Worm (Caenorhabditis elegans) whole organism, L1 larva: ENCODE results near the gene F23F1.2.

Source experiments
- C04F5.9 ChIP-seq: sonication (generic microtip); optimal IDR thresholded peaks from 2 replicates; lab custom pipeline; 2016; ENCODE audit warnings: missing genetic modification characterization, missing compliant biosample characterization
- Y116A8C.19 ChIP-seq: sonication (generic microtip); optimal IDR thresholded peaks from 2 replicates; lab custom pipeline; 2016; ENCODE audit warnings: missing compliant biosample characterization, missing genetic modification characterization, borderline replicate concordance
- aly-2 ChIP-seq: fragments of 150-350 bp; optimal IDR thresholded peaks from 2 replicates; lab custom pipeline; 2014; ENCODE audit warnings: missing biosample characterization, missing genetic modification characterization
- ama-1 ChIP-seq: fragments of 150-350 bp; optimal IDR thresholded peaks from 2 replicates; lab custom pipeline; 2014
- blmp-1 ChIP-seq: fragments of 150-350 bp; optimal IDR thresholded peaks from 2 replicates; lab custom pipeline; 2014; ENCODE audit warnings: missing biosample characterization, missing genetic modification characterization
- ceh-63 ChIP-seq: fragments of 200-800 bp; sonication (Bioruptor generic); optimal IDR thresholded peaks from 2 replicates; lab custom pipeline; 2018; ENCODE audit warnings: mild to moderate bottlenecking, missing genetic modification characterization, missing compliant biosample characterization
- ceh-82 ChIP-seq, 3 experiments: fragments of 150-350 bp in 1 of 3; sonication (generic microtip) in 2 of 3; optimal IDR thresholded peaks; 2 replicates each; lab custom pipeline; 2014 to 2017; ENCODE audit warnings: missing biosample characterization in 3 of 3, missing genetic modification characterization in 3 of 3
- ceh-88 ChIP-seq: fragments of 200-800 bp; sonication (Bioruptor generic); IDR thresholded peaks from 2 replicates; pipeline ENCODE4 v1.3.6; 2022; ENCODE audit warnings: missing genetic modification characterization, missing compliant biosample characterization
- ces-1 ChIP-seq: fragments of 150-350 bp; optimal IDR thresholded peaks from 2 replicates; lab custom pipeline; 2014; ENCODE audit warnings: missing biosample characterization, missing genetic modification reagents, missing genetic modification characterization
- dsc-1 ChIP-seq: sonication (generic microtip); optimal IDR thresholded peaks from 2 replicates; lab custom pipeline; 2016; ENCODE audit warnings: mild to moderate bottlenecking, missing genetic modification characterization, missing compliant biosample characterization
- efl-1 ChIP-seq, 4 experiments: fragments of 150-350 bp; optimal IDR thresholded peaks in 3 of 4; peaks in 1 of 4; 1 replicate in 1 of 4; 2 replicates in 3 of 4; lab custom pipeline; 2014; ENCODE audit warnings: missing biosample characterization in 2 of 4, missing genetic modification characterization in 2 of 4, missing genetic modification reagents in 2 of 4
- egl-27 ChIP-seq, 2 experiments: fragments of 150-350 bp in 1 of 2; sonication (generic microtip); optimal IDR thresholded peaks; 3 replicates each; lab custom pipeline; 2017 to 2018; ENCODE audit warnings: missing biosample characterization in 2 of 2, missing genetic modification characterization in 2 of 2, missing genetic modification reagents in 2 of 2
- elt-2 ChIP-seq: sonication (generic microtip); optimal IDR thresholded peaks from 2 replicates; lab custom pipeline; 2016; ENCODE audit warnings: missing genetic modification characterization, mild to moderate bottlenecking, inconsistent platforms, missing compliant biosample characterization, missing genetic modification reagents
- elt-3 ChIP-seq, 6 experiments: fragments of 150-350 bp in 1 of 6; sonication (generic microtip); optimal IDR thresholded peaks; 2 replicates each; lab custom pipeline; 2017 to 2018; ENCODE audit warnings: missing biosample characterization in 6 of 6, missing genetic modification characterization in 6 of 6, inconsistent platforms in 1 of 6
- fkh-10 ChIP-seq: sonication (generic microtip); optimal IDR thresholded peaks from 2 replicates; lab custom pipeline; 2017; ENCODE audit warnings: missing biosample characterization, missing genetic modification reagents, missing genetic modification characterization
- fkh-4 ChIP-seq: sonication (generic microtip); optimal IDR thresholded peaks from 2 replicates; lab custom pipeline; 2016; ENCODE audit warnings: missing compliant biosample characterization, missing genetic modification characterization, borderline replicate concordance
- fkh-8 ChIP-seq: sonication (generic microtip); optimal IDR thresholded peaks from 2 replicates; lab custom pipeline; 2016; ENCODE audit warnings: mild to moderate bottlenecking, missing genetic modification characterization, missing compliant biosample characterization
- fos-1 ChIP-seq: fragments of 150-350 bp; optimal IDR thresholded peaks from 2 replicates; lab custom pipeline; 2014; ENCODE audit warnings: missing biosample characterization, missing genetic modification characterization
- grh-1 ChIP-seq: fragments of 200-800 bp; sonication (Bioruptor generic); IDR thresholded peaks from 2 replicates; pipeline ENCODE4 v1.3.6; 2022; ENCODE audit warnings: missing genetic modification reagents, missing genetic modification characterization, missing compliant biosample characterization
- hlh-17 ChIP-seq: fragments of 200-800 bp; sonication (Bioruptor generic); optimal IDR thresholded peaks from 2 replicates; lab custom pipeline; 2018; ENCODE audit warnings: missing genetic modification characterization, mild to moderate bottlenecking, missing compliant biosample characterization, moderate library complexity, borderline replicate concordance
- hlh-4 ChIP-seq: sonication (generic microtip); optimal IDR thresholded peaks from 2 replicates; lab custom pipeline; 2016; ENCODE audit warnings: mild to moderate bottlenecking, missing genetic modification characterization, missing compliant biosample characterization
- irx-1 ChIP-seq: sonication (generic microtip); optimal IDR thresholded peaks from 2 replicates; lab custom pipeline; 2016; ENCODE audit warnings: missing genetic modification characterization, missing compliant biosample characterization
- lin-14 ChIP-seq: fragments of 200-800 bp; sonication (Bioruptor generic); optimal IDR thresholded peaks from 2 replicates; lab custom pipeline; 2018; ENCODE audit warnings: mild to moderate bottlenecking, missing genetic modification characterization, moderate library complexity, missing compliant biosample characterization
- lin-35 ChIP-seq, 2 experiments: fragments of 150-350 bp; optimal IDR thresholded peaks; 2 replicates each; lab custom pipeline; 2014; ENCODE audit warnings: missing biosample characterization in 2 of 2, missing genetic modification characterization in 2 of 2, missing genetic modification reagents in 2 of 2
- lin-39 ChIP-seq: fragments of 150-350 bp; optimal IDR thresholded peaks from 2 replicates; lab custom pipeline; 2014; ENCODE audit warnings: missing biosample characterization, missing genetic modification reagents, missing genetic modification characterization
- nhr-11 ChIP-seq: fragments of 150-350 bp; optimal IDR thresholded peaks from 2 replicates; lab custom pipeline; 2014; ENCODE audit warnings: missing biosample characterization, missing genetic modification characterization
- nhr-12 ChIP-seq: sonication (generic microtip); optimal IDR thresholded peaks from 2 replicates; lab custom pipeline; 2017; ENCODE audit warnings: missing biosample characterization, missing genetic modification characterization
- nhr-19 ChIP-seq: fragments of 200-800 bp; sonication (Bioruptor generic); conservative IDR thresholded peaks from 2 replicates; pipeline ENCODE4 v1.3.6; 2022; ENCODE audit warnings: missing genetic modification characterization, missing compliant biosample characterization
- nhr-237 ChIP-seq: fragments of 150-350 bp; optimal IDR thresholded peaks from 2 replicates; lab custom pipeline; 2014; ENCODE audit warnings: missing biosample characterization, missing genetic modification characterization
- nhr-47 ChIP-seq: sonication (generic microtip); optimal IDR thresholded peaks from 2 replicates; lab custom pipeline; 2016; ENCODE audit warnings: mild to moderate bottlenecking, missing genetic modification characterization, moderate library complexity, missing compliant biosample characterization
- nhr-76 ChIP-seq: sonication (generic microtip); optimal IDR thresholded peaks from 2 replicates; lab custom pipeline; 2017; ENCODE audit warnings: missing biosample characterization, missing genetic modification characterization
- nhr-77 ChIP-seq: fragments of 150-350 bp; optimal IDR thresholded peaks from 2 replicates; lab custom pipeline; 2014; ENCODE audit warnings: missing biosample characterization, missing genetic modification characterization
- nhr-85 ChIP-seq: sonication (generic microtip); peaks from one replicate; lab custom pipeline; 2016; ENCODE audit warnings: missing genetic modification characterization, inconsistent platforms, missing compliant biosample characterization
- rnt-1 ChIP-seq: sonication (generic microtip); optimal IDR thresholded peaks from 2 replicates; lab custom pipeline; 2016; ENCODE audit warnings: mild to moderate bottlenecking, missing genetic modification characterization, moderate library complexity, missing compliant biosample characterization
- skn-1 ChIP-seq: fragments of 150-350 bp; optimal IDR thresholded peaks from 2 replicates; lab custom pipeline; 2014; ENCODE audit warnings: missing biosample characterization, missing genetic modification characterization
- snu-23 ChIP-seq: sonication (generic microtip); optimal IDR thresholded peaks from 2 replicates; lab custom pipeline; 2016; ENCODE audit warnings: missing genetic modification characterization, missing compliant biosample characterization
- sox-4 ChIP-seq: sonication (generic microtip); optimal IDR thresholded peaks from 2 replicates; lab custom pipeline; 2016; ENCODE audit warnings: missing genetic modification characterization, missing compliant biosample characterization
- swsn-7 ChIP-seq: sonication (generic microtip); optimal IDR thresholded peaks from 2 replicates; lab custom pipeline; 2016; ENCODE audit warnings: missing genetic modification characterization, missing compliant biosample characterization
- tbx-2 ChIP-seq: sonication (generic microtip); optimal IDR thresholded peaks from 2 replicates; lab custom pipeline; 2016; ENCODE audit warnings: missing genetic modification characterization, missing compliant biosample characterization
- unc-30 ChIP-seq: sonication (generic microtip); optimal IDR thresholded peaks from 2 replicates; lab custom pipeline; 2017; ENCODE audit warnings: missing biosample characterization, missing genetic modification characterization
- unc-86 ChIP-seq: sonication (generic microtip); optimal IDR thresholded peaks from 2 replicates; lab custom pipeline; 2016; ENCODE audit warnings: missing genetic modification characterization, missing compliant biosample characterization
- unc-98 ChIP-seq: fragments of 200-800 bp; sonication (Bioruptor generic); IDR thresholded peaks from 2 replicates; pipeline ENCODE4 v1.3.6; 2022; ENCODE audit warnings: missing genetic modification characterization, missing compliant biosample characterization
- vab-15 ChIP-seq: sonication (generic microtip); optimal IDR thresholded peaks from 2 replicates; lab custom pipeline; 2017; ENCODE audit warnings: missing genotype, mild to moderate bottlenecking, missing genetic modification characterization, missing compliant biosample characterization
- xbp-1 ChIP-seq: sonication (generic microtip); optimal IDR thresholded peaks from 2 replicates; lab custom pipeline; 2016; ENCODE audit warnings: missing genetic modification characterization, missing compliant biosample characterization
- zag-1 ChIP-seq: fragments of 150-350 bp; optimal IDR thresholded peaks from 2 replicates; lab custom pipeline; 2014; ENCODE audit warnings: missing biosample characterization, missing genetic modification characterization
- ztf-4 ChIP-seq: fragments of 150-350 bp; optimal IDR thresholded peaks from 2 replicates; lab custom pipeline; 2014; ENCODE audit warnings: missing biosample characterization, missing genetic modification characterization

Gene F23F1.2

ce11 chrII:24559-24998, 9.4 kb upstream of the F23F1.2 start, which contains the start of gene enee-1 (continued):
- TF ChIP-seq ceh-63 (GFP tag; lab: Kevin White, UChicago) = no peak
- peak; percentile 56 for TF ChIP-seq nhr-11
- peak; percentile 87 for TF ChIP-seq nhr-85 (tag; lab: Kevin White, UChicago)
- TF ChIP-seq hlh-17 (GFP tag; lab: Kevin White, UChicago) = no peak
- TF ChIP-seq vab-15 (tag; lab: Kevin White, UChicago) = no peak
- TF ChIP-seq tbx-2 = peak; percentile 88
- peak; percentile 84 for TF ChIP-seq unc-86
- peak; percentile 94 for TF ChIP-seq ama-1 (lab: Kevin White, UChicago)
- TF ChIP-seq nhr-47 (tag; lab: Kevin White, UChicago) = peak; percentile 93
- TF ChIP-seq ces-1 = no peak
- TF ChIP-seq fkh-8 = peak; percentile 87
- TF ChIP-seq hlh-4 (tag; lab: Kevin White, UChicago) = no peak
- TF ChIP-seq aly-2 = peak; percentile 80
- peak; percentile 84 for TF ChIP-seq nhr-19 (GFP tag; lab: Robert Waterston, UW)
- TF ChIP-seq nhr-12 (tag; lab: Kevin White, UChicago) = no peak
- TF ChIP-seq Y116A8C.19 (tag; lab: Kevin White, UChicago) = no peak
- TF ChIP-seq irx-1 (tag; lab: Kevin White, UChicago) = peak; percentile 82
- TF ChIP-seq fkh-10 = peak; percentile 78
- no peak for TF ChIP-seq unc-30
- peak; percentile 72 for TF ChIP-seq grh-1 (GFP tag; lab: Robert Waterston, UW)
- peak; percentile 82 for TF ChIP-seq xbp-1
- TF ChIP-seq nhr-237 (tag; lab: Kevin White, UChicago) = peak; percentile 22
- peak; percentile 85 to 96 for TF ChIP-seq efl-1 (optimal IDR thresholded peaks at IDR 0.05; lab: Kevin White, UChicago)
- TF ChIP-seq efl-1 (GFP tag; optimal IDR thresholded peaks at IDR 0.05 in 1 of 2; lab: Kevin White, UChicago) = peak; percentile 98 to 100
- TF ChIP-seq elt-3 (tag; optimal IDR thresholded peaks at IDR 0.05; lab: Kevin White, UChicago) = peak in 2 of 6 experiments; percentile 61 to 69
- no peak for TF ChIP-seq unc-98 (GFP tag; lab: Robert Waterston, UW)
- TF ChIP-seq fos-1 (tag; lab: Kevin White, UChicago) = peak; percentile 80
- TF ChIP-seq lin-39 (tag; lab: Kevin White, UChicago) = peak; percentile 89
- TF ChIP-seq nhr-76 (tag; lab: Kevin White, UChicago) = peak; percentile 40

- no peak for TF ChIP-seq ceh-82 (tag; optimal IDR thresholded peaks at IDR 0.05; lab: Kevin White, UChicago)
- peak; percentile 13 for TF ChIP-seq irx-1 (tag; lab: Kevin White, UChicago)
- no peak for TF ChIP-seq elt-3 (tag; optimal IDR thresholded peaks at IDR 0.05; lab: Kevin White, UChicago)
- no peak for TF ChIP-seq ceh-88 (GFP tag; lab: Robert Waterston, UW)
- no peak for TF ChIP-seq nhr-237 (tag; lab: Kevin White, UChicago)
- peak; percentile 49 for TF ChIP-seq blmp-1 (tag; lab: Kevin White, UChicago)
- no peak for TF ChIP-seq efl-1 (optimal IDR thresholded peaks at IDR 0.05; lab: Kevin White, UChicago)
- TF ChIP-seq efl-1 (GFP tag; optimal IDR thresholded peaks at IDR 0.05 in 1 of 2; lab: Kevin White, UChicago) = peak in 1 of 2 experiments; percentile 69
- no peak for TF ChIP-seq lin-35 (GFP tag; optimal IDR thresholded peaks at IDR 0.05; lab: Kevin White, UChicago)
- no peak for TF ChIP-seq skn-1
- no peak for TF ChIP-seq ztf-4 (tag; lab: Kevin White, UChicago)
- TF ChIP-seq lin-14 (GFP tag; lab: Kevin White, UChicago) = peak; percentile 25
- TF ChIP-seq egl-27 (tag; optimal IDR thresholded peaks at IDR 0.05; lab: Kevin White, UChicago) = no peak
- no peak for TF ChIP-seq C04F5.9
- TF ChIP-seq rnt-1 = no peak
- no peak for TF ChIP-seq elt-2 (tag; lab: Kevin White, UChicago)
- TF ChIP-seq nhr-85 (tag; lab: Kevin White, UChicago) = peak; percentile 82
- TF ChIP-seq zag-1 (tag; lab: Kevin White, UChicago) = no peak
- no peak for TF ChIP-seq sox-4 (tag; lab: Kevin White, UChicago)
- TF ChIP-seq unc-86 = no peak
- peak; percentile 34 for TF ChIP-seq snu-23 (GFP tag; lab: Kevin White, UChicago)
- no peak for TF ChIP-seq fkh-4 (tag; lab: Kevin White, UChicago)
- TF ChIP-seq nhr-77 (tag; lab: Kevin White, UChicago) = no peak
- no peak for TF ChIP-seq lin-39 (tag; lab: Kevin White, UChicago)
- no peak for TF ChIP-seq swsn-7 (tag; lab: Kevin White, UChicago)
- TF ChIP-seq dsc-1 (tag; lab: Kevin White, UChicago) = no peak
Observed at ce11 chrII:28283-28682, 5.7 kb upstream of the F23F1.2 start, which contains the start of gene F23F1.4. Gene F23F1.4, minus strand, starts transcription at chrII:28423.
